Fruit fly (Drosophila melanogaster) whole organism, embryonic: ENCODE measurements around the gene RpS28-like.

Source experiments
- CG16779 ChIP-seq: fragments of 200-800 bp; sonication (Bioruptor generic); IDR thresholded peaks from 2 replicates; pipeline ENCODE4 v1.3.6; 2022; ENCODE audit warnings: missing biosample characterization, missing genetic modification characterization
- CG18764 ChIP-seq: fragments of 200-800 bp; sonication (Bioruptor generic); optimal IDR thresholded peaks from 3 replicates; lab custom pipeline; 2016; ENCODE audit warnings: missing biosample characterization, missing genetic modification characterization
- CG34422 ChIP-seq: fragments of 200-800 bp; sonication (Bioruptor generic); IDR thresholded peaks from 3 replicates; pipeline ENCODE4 v1.3.6; 2022; ENCODE audit warnings: missing biosample characterization, missing genetic modification characterization
- E2f1 ChIP-seq: fragments of 200-800 bp; sonication (Bioruptor generic); IDR thresholded peaks from 2 replicates; pipeline ENCODE4 v1.3.6; 2022; ENCODE audit warnings: missing biosample characterization, missing genetic modification characterization
- Hey ChIP-seq: fragments of 200-800 bp; sonication (Bioruptor generic); optimal IDR thresholded peaks from 3 replicates; lab custom pipeline; 2018; ENCODE audit warnings: missing biosample characterization, mild to moderate bottlenecking, missing genetic modification characterization
- Hr78 ChIP-seq, 2 experiments: fragments of 200-800 bp in 1 of 2; fragments of >200 bp in 1 of 2; sonication (Bioruptor generic) in 1 of 2; optimal IDR thresholded peaks; 2 replicates each; lab custom pipeline; 2017 to 2019; ENCODE audit warnings: missing biosample characterization in 2 of 2, missing genetic modification characterization in 2 of 2, mild to moderate bottlenecking in 1 of 2, moderate library complexity in 1 of 2
- Sry-β ChIP-seq: fragments of 200-800 bp; sonication (Bioruptor generic); optimal IDR thresholded peaks from 2 replicates; lab custom pipeline; 2018; ENCODE audit warnings: missing biosample characterization, mild to moderate bottlenecking, missing genetic modification characterization, moderate library complexity
- ato ChIP-seq: fragments of 200-800 bp; sonication (Bioruptor generic); IDR thresholded peaks from 2 replicates; pipeline ENCODE4 v1.3.6; 2022; ENCODE audit warnings: missing biosample characterization, missing genetic modification characterization; ENCODE audit not compliant: partially characterized antibody
- fd102C ChIP-seq: fragments of 200-800 bp; sonication (Bioruptor generic); optimal IDR thresholded peaks from 2 replicates; lab custom pipeline; 2018; ENCODE audit warnings: missing biosample characterization, mild to moderate bottlenecking, missing genetic modification characterization, moderate library complexity
- fd3F ChIP-seq: fragments of 200-800 bp; sonication (Bioruptor generic); optimal IDR thresholded peaks from 2 replicates; lab custom pipeline; 2018; ENCODE audit warnings: missing biosample characterization, mild to moderate bottlenecking, missing genetic modification characterization, moderate library complexity
- sd ChIP-seq: fragments of 200-800 bp; sonication (Bioruptor generic); optimal IDR thresholded peaks from 3 replicates; lab custom pipeline; 2018; ENCODE audit warnings: missing biosample characterization, mild to moderate bottlenecking, missing genetic modification characterization, moderate library complexity
- usp ChIP-seq: fragments of >200 bp; optimal IDR thresholded peaks from 2 replicates; lab custom pipeline; 2017; ENCODE audit warnings: missing biosample characterization, missing genetic modification characterization

DNA sequence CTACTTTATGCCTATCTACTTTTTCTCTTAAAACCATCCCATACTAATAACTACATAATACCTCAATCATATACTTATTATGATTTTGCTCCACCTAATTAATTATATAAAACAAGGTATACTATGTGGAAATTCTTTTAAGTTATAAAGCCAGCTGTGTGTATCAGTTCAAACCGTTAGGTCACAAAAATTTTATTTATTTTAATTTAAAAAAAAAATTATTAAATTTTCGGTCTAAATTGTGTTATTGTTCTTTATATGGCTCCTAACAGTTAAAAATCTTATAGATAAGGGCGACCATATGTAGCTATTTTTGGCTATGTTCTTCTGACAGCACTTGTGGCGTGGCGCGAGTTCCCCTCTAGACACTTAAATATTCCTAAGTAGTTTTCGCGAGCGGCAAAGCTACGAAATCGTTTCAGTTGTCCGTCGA is 49.3 kb upstream of the RpS28-like start, which contains the start of gene Aldh:
- no peak for TF ChIP-seq usp
- no peak for TF ChIP-seq ato (GFP tag; lab: Robert Waterston, UW)
- TF ChIP-seq Hr78 (GFP tag; optimal IDR thresholded peaks at IDR 0.05; lab: Kevin White, UChicago), result no peak
- TF ChIP-seq CG18764, result no peak
- no peak for TF ChIP-seq sd (tag; lab: Kevin White, UChicago)
- no peak for TF ChIP-seq CG16779
- TF ChIP-seq fd3F (GFP tag; lab: Kevin White, UChicago), result peak; percentile 32
- no peak for TF ChIP-seq fd102C (GFP tag; lab: Kevin White, UChicago)
- TF ChIP-seq Sry-β (GFP tag; lab: Kevin White, UChicago), result peak; percentile 80
- TF ChIP-seq CG34422 (GFP tag; lab: Robert Waterston, UW), result no peak
- TF ChIP-seq E2f1 (GFP tag; lab: Robert Waterston, UW), result no peak
- TF ChIP-seq Hey (tag; lab: Kevin White, UChicago), result peak; percentile 93
